Fruit fly (Drosophila melanogaster) whole organism, larva: ENCODE measurements around the gene CRIF.

ENCODE experiments used
- noc ChIP-seq: fragments of 200-800 bp; sonication (Bioruptor generic); optimal IDR thresholded peaks from 3 replicates; lab custom pipeline; 2019; ENCODE audit warnings: missing biosample characterization, mild to moderate bottlenecking, missing genetic modification characterization, moderate library complexity

Gene CRIF

DNA sequence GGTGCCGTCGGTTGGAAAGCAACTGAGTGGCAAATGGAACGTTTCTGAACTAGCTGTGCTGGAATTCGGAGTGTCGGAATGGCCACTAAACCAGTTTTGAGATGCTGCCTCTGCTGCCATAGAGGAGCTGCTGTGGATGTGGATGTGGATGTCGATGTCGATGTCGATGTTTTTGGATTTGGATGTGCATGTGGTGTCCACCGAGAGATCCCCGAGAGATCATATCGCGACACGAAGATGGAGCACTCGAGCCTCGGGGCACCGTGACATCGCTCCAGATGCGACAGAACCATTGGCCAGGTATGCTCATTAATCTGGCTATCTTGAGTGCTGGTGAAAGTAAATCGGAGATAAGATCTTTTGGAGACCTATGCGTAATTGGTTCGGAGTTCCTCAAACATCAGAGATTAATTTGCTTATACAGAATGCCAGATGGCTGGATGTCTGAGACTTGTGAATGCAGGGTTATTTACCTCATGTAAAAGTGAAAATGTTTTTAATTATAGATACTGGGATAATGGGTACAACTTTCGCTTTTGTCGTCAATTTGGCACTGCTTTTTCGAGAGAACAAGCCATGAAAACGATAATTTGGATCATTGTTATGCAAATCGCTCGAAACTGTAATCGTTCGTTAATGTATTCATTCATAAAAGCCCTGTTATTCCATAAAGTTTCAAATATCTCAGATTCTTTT is 10.4 kb downstream of the CRIF start, which contains the start of gene CG7173:
CG7173 (minus strand) TSS at position 51 of the 696 bp plus-strand sequence.
- TF ChIP-seq noc, result no peak

dm6 chr3L:21554752-21555151 is 13.9 kb downstream of the CRIF start, which contains the start of gene Wnk:
Wnk (minus strand) TSS chr3L:21554928.
- TF ChIP-seq noc, result no peak

dm6 chr3L:21542059-21542458 is 26.6 kb downstream of the CRIF start, which contains the start of gene CG33290:
CG33290 (plus strand) TSS chr3L:21542359.
- TF ChIP-seq noc, result no peak

DNA sequence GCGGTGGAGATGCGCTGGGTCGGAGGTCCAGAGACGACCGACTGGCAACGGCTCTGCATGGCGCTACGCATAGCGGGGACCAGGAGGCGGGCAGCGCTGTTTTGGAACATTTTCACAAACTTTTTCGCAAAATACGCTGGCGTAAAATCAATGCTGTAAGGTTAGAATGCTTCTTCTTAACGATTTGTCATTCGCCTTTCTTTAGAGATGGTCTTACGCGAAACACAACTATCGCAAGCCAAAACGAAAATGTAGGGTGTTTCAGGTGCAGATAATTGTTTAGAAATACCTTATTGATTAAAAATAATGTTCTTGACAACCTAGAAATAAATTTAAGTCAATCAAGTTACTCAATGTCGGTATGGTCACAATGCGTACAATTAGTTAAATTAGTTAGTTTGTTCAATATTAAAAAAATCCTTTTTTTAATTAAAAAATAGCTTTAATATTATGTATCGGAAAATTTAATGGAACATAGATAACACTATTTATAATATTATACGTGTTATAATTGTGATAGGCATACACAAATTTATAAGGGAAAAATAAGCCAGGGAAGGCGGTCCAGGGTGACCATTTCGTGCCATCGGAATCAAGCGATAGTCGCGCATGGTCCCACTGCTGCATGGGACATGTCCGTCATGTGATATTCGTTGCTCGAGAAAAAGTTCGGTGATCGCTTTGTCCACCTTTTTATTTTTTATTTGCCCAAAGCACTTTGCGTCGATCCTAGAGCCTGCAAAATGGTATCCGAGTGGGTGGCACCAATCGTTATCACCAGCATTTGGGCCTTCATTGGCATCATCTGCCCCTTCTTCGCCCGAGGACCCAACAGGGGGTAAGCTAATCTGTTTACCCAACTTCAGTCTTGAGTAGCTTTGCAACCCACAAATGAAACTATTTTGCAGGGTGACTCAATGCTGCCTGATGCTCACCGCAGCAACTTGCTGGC is 29.2 kb downstream of the CRIF start, which contains the start of the genes COX8 and VhaM9.7-b:
COX8 (minus strand) TSS at position 203 of the 952 bp plus-strand sequence.
VhaM9.7-b (plus strand) TSS at position 618 of the 952 bp plus-strand sequence.
- TF ChIP-seq noc, result no peak

DNA sequence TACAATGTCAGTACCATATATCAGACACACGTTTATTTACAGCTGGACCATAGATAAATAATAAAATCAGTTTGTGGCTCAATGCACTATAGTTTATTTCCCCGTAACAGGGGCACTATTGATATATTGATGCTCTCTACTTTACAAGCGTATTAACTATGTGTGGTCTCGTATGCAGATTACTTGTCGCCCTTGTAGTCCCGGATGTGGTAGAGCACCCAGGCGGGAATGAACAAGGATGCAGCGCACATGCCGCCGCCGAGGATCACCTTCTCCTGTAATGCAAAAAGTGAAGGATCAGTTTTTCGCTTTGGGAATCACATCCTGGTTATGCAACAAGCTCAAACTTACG is 29.8 kb downstream of the CRIF start:
- no peak for TF ChIP-seq noc

dm6 chr3L:21536857-21537256 is 31.8 kb downstream of the CRIF start, which contains the start of gene Rpn10:
Rpn10 (plus strand) TSS chr3L:21537000.
- no peak for TF ChIP-seq noc

DNA sequence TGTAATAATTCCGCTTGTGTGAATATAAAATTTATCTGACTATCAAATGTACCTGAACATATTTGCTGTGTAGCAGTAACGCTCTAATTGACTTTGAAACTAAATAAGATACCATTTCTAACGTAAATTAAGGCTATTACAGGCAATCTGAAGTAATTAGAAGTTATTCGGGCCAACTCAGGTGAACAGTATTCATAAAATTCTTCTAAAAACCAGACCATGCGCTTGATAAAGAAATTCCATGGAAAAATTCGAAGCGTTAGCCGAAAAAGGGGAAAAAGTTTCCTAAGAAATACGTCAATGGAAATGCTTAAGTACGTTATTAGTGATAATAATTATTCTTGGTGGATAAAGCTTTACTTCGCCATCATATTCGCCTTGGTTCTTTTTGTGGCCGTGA is 34.3 kb downstream of the CRIF start, which contains the start of gene ppk5:
ppk5 (plus strand) TSS at position 301 of the 400 bp plus-strand sequence.
- no peak for TF ChIP-seq noc

dm6 chr3L:21533270-21533948 is 35.3 kb downstream of the CRIF start, which contains the start of gene Mkrn1:
Mkrn1 (minus strand) TSS chr3L:21533713.
- TF ChIP-seq noc, result no peak

dm6 chr3L:21529108-21529507 is 39.6 kb downstream of the CRIF start, which contains the start of gene Arv1:
Arv1 (minus strand) TSS chr3L:21529333.
- no peak for TF ChIP-seq noc

dm6 chr3L:21524071-21524889 is 44.4 kb downstream of the CRIF start:
- TF ChIP-seq noc, result no peak

- TF ChIP-seq noc, result no peak
Observed at dm6 chr3L:21523059-21523836, 45.5 kb downstream of the CRIF start, which contains the start of gene CG7611. CG7611 (plus strand) TSS chr3L:21523186.

DNA sequence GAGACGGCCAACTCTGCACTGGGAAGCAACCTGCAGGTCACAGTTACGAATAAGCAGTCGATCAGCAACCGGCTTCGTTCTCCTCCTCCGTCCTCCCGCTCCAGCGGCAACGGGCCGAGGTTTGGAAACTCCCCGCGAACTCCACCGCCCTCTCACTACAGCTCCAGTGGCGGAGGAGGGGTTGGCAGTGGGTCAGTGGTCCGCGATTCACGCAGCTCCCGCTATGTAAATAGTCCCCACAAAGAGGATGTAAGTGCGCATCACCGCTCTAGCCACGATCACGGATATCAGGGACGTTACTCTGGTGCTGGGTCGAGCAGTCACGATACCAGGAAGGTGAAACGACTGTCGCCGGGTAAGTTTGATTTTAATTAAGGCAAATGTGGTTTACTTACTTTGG is 50.4 kb downstream of the CRIF start:
- no peak for TF ChIP-seq noc
